Worm (Caenorhabditis elegans) whole organism, young adult: ENCODE measurements around the gene W03H9.1.
A peak's percentile ranks its signal among the peaks of the same experiment; 100 is the strongest.

Source experiments
- F10E7.11 ChIP-seq: sonication (generic microtip); optimal IDR thresholded peaks from 2 replicates; lab custom pipeline; 2017; ENCODE audit warnings: mild to moderate bottlenecking, missing genetic modification characterization, moderate library complexity, missing compliant biosample characterization
- ceh-100 ChIP-seq: fragments of 200-800 bp; sonication (Bioruptor generic); IDR thresholded peaks from 2 replicates; pipeline ENCODE4 v1.3.6; 2022; ENCODE audit warnings: missing genetic modification reagents, missing genetic modification characterization, missing compliant biosample characterization
- hlh-26 ChIP-seq: fragments of 200-800 bp; sonication (Bioruptor generic); conservative IDR thresholded peaks from 2 replicates; pipeline ENCODE4 v1.3.6; 2022; ENCODE audit warnings: missing genetic modification reagents, missing genetic modification characterization, missing compliant biosample characterization
- lsl-1 ChIP-seq: fragments of 200-800 bp; sonication (Bioruptor generic); optimal IDR thresholded peaks from 2 replicates; lab custom pipeline; 2018; ENCODE audit warnings: mild to moderate bottlenecking, missing genetic modification characterization, moderate library complexity, missing compliant biosample characterization
- pha-4 ChIP-seq: fragments of 150-350 bp; sonication (generic microtip); optimal IDR thresholded peaks from 2 replicates; lab custom pipeline; 2014; ENCODE audit warnings: missing biosample characterization, missing genetic modification reagents, missing genetic modification characterization
- rpc-1 ChIP-seq, 2 experiments: fragments of 150-350 bp in 1 of 2; sonication (generic microtip) in 1 of 2; optimal IDR thresholded peaks; 2 replicates each; lab custom pipeline; 2014 to 2018; ENCODE audit warnings: missing biosample characterization in 1 of 2, missing genetic modification characterization in 1 of 2, missing genetic modification reagents in 1 of 2, missing genotype in 1 of 2
- snpc-4 ChIP-seq, 5 experiments: fragments of 150-350 bp in 1 of 5; sonication (generic microtip) in 4 of 5; optimal IDR thresholded peaks; 2 replicates each; lab custom pipeline; 2014 to 2018; ENCODE audit warnings: missing genetic modification characterization in 5 of 5, missing biosample characterization in 3 of 5, antibody characterized with exemption in 2 of 5, mild to moderate bottlenecking in 2 of 5, missing compliant biosample characterization in 2 of 5, missing genotype in 2 of 5, moderate library complexity in 2 of 5, missing genetic modification reagents in 1 of 5
- unc-62 ChIP-seq: fragments of 150-350 bp; optimal IDR thresholded peaks from 2 replicates; lab custom pipeline; 2014; ENCODE audit warnings: missing biosample characterization, missing genetic modification reagents, missing genetic modification characterization
- ztf-26 ChIP-seq: sonication (generic microtip); optimal IDR thresholded peaks from 2 replicates; lab custom pipeline; 2017; ENCODE audit warnings: missing genetic modification characterization, missing compliant biosample characterization
- ztf-6 ChIP-seq: fragments of 200-800 bp; sonication (Bioruptor generic); IDR thresholded peaks from 2 replicates; pipeline ENCODE4 v1.3.6; 2022; ENCODE audit warnings: missing genetic modification reagents, missing genetic modification characterization, missing compliant biosample characterization

DNA sequence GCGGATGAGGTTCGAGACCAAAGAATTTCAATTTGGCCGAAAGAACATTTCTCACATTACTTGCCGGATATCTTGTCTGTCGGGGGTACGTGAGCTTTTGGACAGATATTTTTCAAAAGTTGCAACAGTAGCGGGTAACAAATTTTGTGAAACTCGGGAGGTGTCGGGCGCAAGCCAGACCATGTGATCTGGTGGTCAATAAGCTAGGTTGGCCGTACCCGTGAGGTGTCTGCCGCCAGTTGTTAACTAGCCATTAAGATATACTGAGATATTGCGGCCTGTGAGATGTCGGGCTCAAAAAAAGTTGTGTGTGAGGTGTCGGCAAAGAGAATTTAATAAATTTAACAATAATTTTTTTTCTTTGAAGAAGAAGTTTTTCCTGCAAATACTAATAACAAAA lies 31.5 kb downstream of the W03H9.1 start:
- TF ChIP-seq ceh-100 (GFP tag; lab: Robert Waterston, UW) = no peak
- TF ChIP-seq ztf-26 (tag; lab: Kevin White, UChicago) = no peak
- TF ChIP-seq snpc-4 (GFP tag; optimal IDR thresholded peaks at IDR 0.05; lab: Kevin White, UChicago) = no peak
- peak in 2 of 4 experiments; percentile 29 to 58 for TF ChIP-seq snpc-4 (tag; optimal IDR thresholded peaks at IDR 0.05; lab: Kevin White, UChicago)
- TF ChIP-seq hlh-26 (GFP tag; lab: Robert Waterston, UW) = no peak
- no peak for TF ChIP-seq lsl-1 (GFP tag; lab: Kevin White, UChicago)
- TF ChIP-seq rpc-1 (optimal IDR thresholded peaks at IDR 0.05; lab: Kevin White, UChicago) = no peak
- TF ChIP-seq rpc-1 (tag; optimal IDR thresholded peaks at IDR 0.05; lab: Kevin White, UChicago) = no peak
- no peak for TF ChIP-seq pha-4
- TF ChIP-seq F10E7.11 (tag; lab: Kevin White, UChicago) = no peak
- no peak for TF ChIP-seq ztf-6
- no peak for TF ChIP-seq unc-62 (GFP tag; lab: Kevin White, UChicago)
